Worm (Caenorhabditis elegans): Measurements from ENCODE around the gene Y41E3.18.

- no peak for TF ChIP-seq elt-1 (tag; optimal IDR thresholded peaks at IDR 0.05; ENCODE audit: borderline replicate concordance, insufficient read depth)
- no peak for TF ChIP-seq snpc-4 (tag; optimal IDR thresholded peaks at IDR 0.05)
- TF ChIP-seq lin-13 (tag; optimal IDR thresholded peaks at IDR 0.05), result no peak
- no peak for TF ChIP-seq blmp-1 (tag; optimal IDR thresholded peaks at IDR 0.05)
- no peak for TF ChIP-seq nhr-2 (tag; optimal IDR thresholded peaks at IDR 0.05)
- no peak for TF ChIP-seq hlh-1 (tag; optimal IDR thresholded peaks at IDR 0.05)
- TF ChIP-seq sptf-1 (tag; optimal IDR thresholded peaks at IDR 0.05), result no peak
Observed at ce11 chrIV:15103224-15103679, 37.7 kb upstream of the Y41E3.18 start, which contains the start of gene srt-44.
